Worm (Caenorhabditis elegans) whole organism, L4 larva: ENCODE results near the gene citk-2.

Source experiments
- F10B5.3 ChIP-seq: sonication (generic microtip); optimal IDR thresholded peaks from 2 replicates; lab custom pipeline; 2016; ENCODE audit warnings: mild to moderate bottlenecking, missing genetic modification characterization, missing compliant biosample characterization
- F37D6.2 ChIP-seq: sonication (generic microtip); optimal IDR thresholded peaks from 2 replicates; lab custom pipeline; 2016; ENCODE audit warnings: mild to moderate bottlenecking, missing genetic modification characterization, missing compliant biosample characterization
- T20F7.1 ChIP-seq: fragments of 200-800 bp; sonication (Bioruptor generic); optimal IDR thresholded peaks from 2 replicates; lab custom pipeline; 2018; ENCODE audit warnings: mild to moderate bottlenecking, missing genetic modification characterization, missing compliant biosample characterization
- Y5F2A.4 ChIP-seq: fragments of 200-800 bp; sonication (Bioruptor generic); optimal IDR thresholded peaks from 2 replicates; lab custom pipeline; 2018; ENCODE audit warnings: mild to moderate bottlenecking, missing genetic modification characterization, missing compliant biosample characterization
- ZK337.2 ChIP-seq: fragments of 200-800 bp; sonication (Bioruptor generic); IDR thresholded peaks from 2 replicates; pipeline ENCODE4 v1.3.6; 2022; ENCODE audit warnings: missing genetic modification reagents, missing genetic modification characterization, missing compliant biosample characterization
- ZK546.5 ChIP-seq, 2 experiments: sonication (generic microtip); optimal IDR thresholded peaks; 2 replicates each; lab custom pipeline; 2017; ENCODE audit warnings: missing biosample characterization in 2 of 2, missing genetic modification characterization in 2 of 2
- ama-1 ChIP-seq: fragments of 150-350 bp; optimal IDR thresholded peaks from 2 replicates; lab custom pipeline; 2014; ENCODE audit warnings: inconsistent platforms, mixed read lengths
- ceh-82 ChIP-seq: sonication (generic microtip); optimal IDR thresholded peaks from 2 replicates; lab custom pipeline; 2017; ENCODE audit warnings: missing biosample characterization, missing genetic modification characterization
- daf-16 ChIP-seq, 3 experiments: sonication (generic microtip); optimal IDR thresholded peaks; 2 replicates each; lab custom pipeline; 2016 to 2017; ENCODE audit warnings: missing genetic modification characterization in 3 of 3, missing genetic modification reagents in 3 of 3, mild to moderate bottlenecking in 2 of 3, missing compliant biosample characterization in 2 of 3, missing biosample characterization in 1 of 3, moderate library complexity in 1 of 3
- dmd-8 ChIP-seq: fragments of 200-800 bp; sonication (Bioruptor generic); IDR thresholded peaks from 2 replicates; pipeline ENCODE4 v1.3.6; 2022; ENCODE audit warnings: missing genetic modification characterization, missing compliant biosample characterization
- duxl-1 ChIP-seq: sonication (generic microtip); optimal IDR thresholded peaks from 2 replicates; lab custom pipeline; 2016; ENCODE audit warnings: mild to moderate bottlenecking, missing genetic modification characterization, moderate library complexity, missing compliant biosample characterization; ENCODE audit not compliant: poor library complexity
- dve-1 ChIP-seq: sonication (generic microtip); optimal IDR thresholded peaks from 2 replicates; lab custom pipeline; 2017; ENCODE audit warnings: antibody characterized with exemption, mild to moderate bottlenecking, missing genetic modification characterization, missing compliant biosample characterization; ENCODE audit not compliant: insufficient read depth
- egl-43 ChIP-seq: fragments of 200-800 bp; sonication (Bioruptor generic); IDR thresholded peaks from 2 replicates; pipeline ENCODE4 v1.3.6; 2022; ENCODE audit warnings: missing genetic modification reagents, missing genetic modification characterization, missing compliant biosample characterization
- fkh-10 ChIP-seq: fragments of 150-350 bp; optimal IDR thresholded peaks from 2 replicates; lab custom pipeline; 2014; ENCODE audit warnings: missing biosample characterization, missing genetic modification reagents, missing genetic modification characterization
- hif-1 ChIP-seq, 2 experiments: sonication (generic microtip); optimal IDR thresholded peaks; 2 replicates each; lab custom pipeline; 2016 to 2017; ENCODE audit warnings: missing compliant biosample characterization in 2 of 2, missing genetic modification characterization in 2 of 2, missing genetic modification reagents in 2 of 2, missing genotype in 2 of 2, mild to moderate bottlenecking in 1 of 2
- hlh-11 ChIP-seq: fragments of 200-800 bp; sonication (Bioruptor generic); optimal IDR thresholded peaks from 2 replicates; lab custom pipeline; 2018; ENCODE audit warnings: mild to moderate bottlenecking, missing genetic modification characterization, missing compliant biosample characterization
- lim-7 ChIP-seq: fragments of 200-800 bp; sonication (Bioruptor generic); IDR thresholded peaks from 2 replicates; pipeline ENCODE4 v1.3.6; 2022; ENCODE audit warnings: missing genetic modification characterization, missing compliant biosample characterization
- lsy-2 ChIP-seq, 2 experiments: fragments of 150-350 bp in 1 of 2; sonication (generic microtip) in 1 of 2; optimal IDR thresholded peaks; 2 replicates each; lab custom pipeline; 2014 to 2017; ENCODE audit warnings: missing biosample characterization in 2 of 2, missing genetic modification characterization in 2 of 2
- mdt-29 ChIP-seq: fragments of 200-800 bp; sonication (Bioruptor generic); IDR thresholded peaks from 2 replicates; pipeline ENCODE4 v1.3.6; 2022; ENCODE audit warnings: missing genetic modification reagents, missing genetic modification characterization, missing compliant biosample characterization
- nhr-102 ChIP-seq: sonication (generic microtip); optimal IDR thresholded peaks from 2 replicates; lab custom pipeline; 2016; ENCODE audit warnings: mild to moderate bottlenecking, missing genetic modification characterization, moderate library complexity, missing compliant biosample characterization
- nhr-25 ChIP-seq: sonication (generic microtip); optimal IDR thresholded peaks from 2 replicates; lab custom pipeline; 2017; ENCODE audit warnings: missing genetic modification characterization, mild to moderate bottlenecking, missing compliant biosample characterization, antibody characterized with exemption, moderate library complexity, borderline replicate concordance; ENCODE audit not compliant: insufficient read depth
- nhr-28 ChIP-seq: fragments of 150-350 bp; optimal IDR thresholded peaks from 2 replicates; lab custom pipeline; 2014; ENCODE audit warnings: missing biosample characterization, missing genetic modification characterization
- nhr-41 ChIP-seq: fragments of 200-800 bp; sonication (Bioruptor generic); IDR thresholded peaks from 2 replicates; pipeline ENCODE4 v1.3.6; 2022; ENCODE audit warnings: missing genetic modification reagents, missing genetic modification characterization, missing compliant biosample characterization
- nhr-48 ChIP-seq: sonication (generic microtip); optimal IDR thresholded peaks from 2 replicates; lab custom pipeline; 2016; ENCODE audit warnings: mild to moderate bottlenecking, missing genetic modification characterization, missing compliant biosample characterization
- nhr-76 ChIP-seq: fragments of 150-350 bp; optimal IDR thresholded peaks from 2 replicates; lab custom pipeline; 2014; ENCODE audit warnings: missing biosample characterization, missing genetic modification characterization
- php-3 ChIP-seq: fragments of 200-800 bp; sonication (Bioruptor generic); IDR thresholded peaks from 2 replicates; pipeline ENCODE4 v1.3.6; 2022; ENCODE audit warnings: missing genetic modification reagents, missing genetic modification characterization, missing compliant biosample characterization
- pqm-1 ChIP-seq: sonication (generic microtip); optimal IDR thresholded peaks from 2 replicates; lab custom pipeline; 2017; ENCODE audit warnings: missing biosample characterization, missing genetic modification characterization
- set-16 ChIP-seq: fragments of 200-800 bp; sonication (Bioruptor generic); IDR thresholded peaks from 2 replicates; pipeline ENCODE4 v1.3.6; 2022; ENCODE audit warnings: missing genetic modification reagents, missing genetic modification characterization, missing compliant biosample characterization
- snpc-4 ChIP-seq: fragments of 150-350 bp; optimal IDR thresholded peaks from 2 replicates; lab custom pipeline; 2014; ENCODE audit warnings: missing biosample characterization, missing genetic modification characterization
- tag-97 ChIP-seq: fragments of 200-800 bp; sonication (Bioruptor generic); IDR thresholded peaks from 2 replicates; pipeline ENCODE4 v1.3.6; 2022; ENCODE audit warnings: missing genetic modification characterization, missing compliant biosample characterization
- unc-130 ChIP-seq: sonication (generic microtip); optimal IDR thresholded peaks from 2 replicates; lab custom pipeline; 2016; ENCODE audit warnings: missing genetic modification reagents, missing genetic modification characterization, missing compliant biosample characterization
- unc-39 ChIP-seq: sonication (generic microtip); optimal IDR thresholded peaks from 2 replicates; lab custom pipeline; 2017; ENCODE audit warnings: missing biosample characterization, missing genetic modification characterization
- unc-62 ChIP-seq, 3 experiments: fragments of 150-350 bp in 1 of 3; sonication (generic microtip); optimal IDR thresholded peaks in 2 of 3; peaks in 1 of 3; 1 replicate in 1 of 3; 2 replicates in 2 of 3; lab custom pipeline; 2014 to 2017; ENCODE audit warnings: missing biosample characterization in 3 of 3, missing genetic modification characterization in 3 of 3, missing genetic modification reagents in 3 of 3, missing genotype in 1 of 3
- vab-7 ChIP-seq: fragments of 200-800 bp; sonication (Bioruptor generic); IDR thresholded peaks from 2 replicates; pipeline ENCODE4 v1.3.6; 2022; ENCODE audit warnings: missing genetic modification reagents, missing genetic modification characterization, missing compliant biosample characterization
- zag-1 ChIP-seq: fragments of 150-350 bp; optimal IDR thresholded peaks from 2 replicates; lab custom pipeline; 2014; ENCODE audit warnings: missing biosample characterization, missing genetic modification characterization
- zip-11 ChIP-seq: fragments of 200-800 bp; sonication (Bioruptor generic); IDR thresholded peaks from 2 replicates; pipeline ENCODE4 v1.3.6; 2022; ENCODE audit warnings: missing genetic modification characterization, missing compliant biosample characterization
- zip-2 ChIP-seq: fragments of 150-350 bp; optimal IDR thresholded peaks from 2 replicates; lab custom pipeline; 2014; ENCODE audit warnings: missing biosample characterization, missing genetic modification characterization
- ztf-11 ChIP-seq: fragments of 150-350 bp; optimal IDR thresholded peaks from 2 replicates; lab custom pipeline; 2014; ENCODE audit warnings: missing biosample characterization, missing genetic modification characterization

citk-2 gene

DNA sequence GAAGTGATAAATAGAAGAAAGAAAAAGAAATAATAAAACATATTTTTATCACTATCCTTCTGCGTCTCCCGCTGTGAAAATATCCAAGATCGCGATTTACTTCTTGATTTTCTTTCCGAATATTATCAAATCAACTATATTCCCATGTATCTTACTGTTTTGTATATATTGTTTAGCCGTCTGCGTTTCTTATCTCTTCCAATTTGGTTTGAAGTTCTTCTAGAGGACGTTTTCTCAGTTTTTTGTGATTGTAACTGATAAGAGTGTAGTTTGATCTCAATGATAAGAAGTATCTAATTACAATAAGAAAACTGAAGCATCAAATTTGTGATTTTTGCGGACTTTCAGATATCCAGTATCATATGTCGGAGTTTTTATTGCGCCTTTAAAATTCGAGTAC is 38.6 kb upstream of the citk-2 start (continued):
- no peak for TF ChIP-seq unc-62 (GFP tag; optimal IDR thresholded peaks at IDR 0.05 in 1 of 2; lab: Kevin White, UChicago)
- no peak for TF ChIP-seq unc-62 (tag; optimal IDR thresholded peaks at IDR 0.05; lab: Kevin White, UChicago)
- no peak for TF ChIP-seq nhr-76 (tag; lab: Kevin White, UChicago)
- no peak for TF ChIP-seq zip-2 (tag; lab: Kevin White, UChicago)

DNA sequence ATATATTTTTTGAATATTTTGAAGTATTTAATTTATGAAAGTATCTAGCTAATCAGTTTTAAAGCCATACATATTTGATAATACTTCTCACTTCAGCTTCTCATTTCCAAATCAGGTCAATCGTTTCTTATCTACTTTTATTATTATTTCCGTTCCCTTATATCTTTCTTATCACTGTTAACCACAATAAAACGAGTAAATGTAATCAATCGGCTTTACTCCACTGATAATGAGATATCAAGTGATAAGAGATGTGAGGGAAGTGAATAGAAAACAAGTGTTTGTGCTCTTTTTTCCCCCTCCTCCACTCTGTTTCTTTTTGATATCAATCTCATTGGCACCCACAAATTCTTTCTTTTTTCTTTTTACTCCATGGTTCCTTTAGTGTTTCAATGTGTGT is 32.7 kb upstream of the citk-2 start:
- TF ChIP-seq ceh-82, result no peak
- no peak for TF ChIP-seq nhr-102 (tag; lab: Kevin White, UChicago)
- no peak for TF ChIP-seq set-16
- no peak for TF ChIP-seq ZK337.2 (GFP tag; lab: Robert Waterston, UW)
- no peak for TF ChIP-seq unc-39 (tag; lab: Kevin White, UChicago)
- TF ChIP-seq dve-1, result peak; percentile 76
- TF ChIP-seq daf-16 (GFP tag; optimal IDR thresholded peaks at IDR 0.05; lab: Kevin White, UChicago), result no peak
- TF ChIP-seq daf-16 (tag; optimal IDR thresholded peaks at IDR 0.05; lab: Kevin White, UChicago), result peak; percentile 31
- peak; percentile 59 for TF ChIP-seq php-3 (GFP tag; lab: Robert Waterston, UW)
- no peak for TF ChIP-seq lsy-2 (tag; optimal IDR thresholded peaks at IDR 0.05; lab: Kevin White, UChicago)
- TF ChIP-seq Y5F2A.4 (GFP tag; lab: Kevin White, UChicago), result no peak
- no peak for TF ChIP-seq ama-1
- no peak for TF ChIP-seq nhr-41 (GFP tag; lab: Robert Waterston, UW)
- TF ChIP-seq nhr-28 (tag; lab: Kevin White, UChicago), result peak; percentile 15
- TF ChIP-seq pqm-1 (tag; lab: Kevin White, UChicago), result peak; percentile 14
- no peak for TF ChIP-seq hif-1 (tag; optimal IDR thresholded peaks at IDR 0.05; lab: Kevin White, UChicago)
- TF ChIP-seq T20F7.1, result no peak
- TF ChIP-seq hlh-11 (tag; lab: Kevin White, UChicago), result peak; percentile 14

DNA sequence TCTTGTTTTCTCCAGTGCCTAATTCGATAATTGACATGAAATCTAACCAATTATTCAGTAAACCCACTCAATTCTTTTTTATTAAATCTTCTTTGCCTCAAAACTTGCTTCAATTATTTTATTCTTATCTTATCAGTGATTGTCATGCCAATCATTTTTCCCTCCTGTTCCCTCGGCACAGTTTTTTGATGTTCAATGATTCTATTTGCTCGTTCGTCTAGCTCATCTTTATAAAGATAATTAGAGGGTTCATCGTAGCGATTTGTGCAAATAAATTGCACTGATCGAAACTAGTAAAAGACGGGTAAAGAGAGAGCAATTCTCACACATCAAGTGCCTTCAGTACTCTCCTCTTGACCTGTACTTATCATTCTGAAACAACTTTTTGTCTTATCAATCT is 31.7 kb upstream of the citk-2 start:
- TF ChIP-seq pqm-1 (tag; lab: Kevin White, UChicago), result peak; percentile 68
- no peak for TF ChIP-seq vab-7
- peak; percentile 20 for TF ChIP-seq hlh-11 (tag; lab: Kevin White, UChicago)
- TF ChIP-seq fkh-10, result no peak
- no peak for TF ChIP-seq hif-1 (tag; optimal IDR thresholded peaks at IDR 0.05; lab: Kevin White, UChicago)
- no peak for TF ChIP-seq zip-11 (GFP tag; lab: Robert Waterston, UW)

DNA sequence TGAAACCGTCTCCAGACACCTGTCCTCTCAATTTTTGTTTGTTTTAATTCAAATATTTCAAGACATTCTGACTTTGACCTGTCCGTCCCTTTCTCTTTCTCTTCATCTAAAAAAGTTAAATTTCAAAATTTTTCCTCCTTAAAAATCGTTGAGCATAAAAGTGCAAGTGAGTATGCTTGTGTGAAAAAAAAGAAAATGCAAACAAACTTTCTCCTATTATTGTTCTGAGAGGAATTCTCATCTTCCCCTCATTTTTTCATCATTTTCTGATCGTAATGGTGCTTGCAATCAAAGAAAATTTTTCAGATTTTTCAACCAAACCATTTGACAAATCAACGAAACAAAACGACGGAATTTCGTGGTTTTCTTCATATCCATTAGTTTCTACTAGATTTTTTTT is 30.5 kb upstream of the citk-2 start, which contains the start of gene shc-2:
TSS of gene shc-2 (plus strand) at position 301 of the 400 bp plus-strand sequence.
- TF ChIP-seq daf-16 (GFP tag; optimal IDR thresholded peaks at IDR 0.05; lab: Kevin White, UChicago), result no peak
- TF ChIP-seq daf-16 (tag; optimal IDR thresholded peaks at IDR 0.05; lab: Kevin White, UChicago), result no peak
- no peak for TF ChIP-seq ZK546.5 (tag; optimal IDR thresholded peaks at IDR 0.05; lab: Kevin White, UChicago)
- no peak for TF ChIP-seq dmd-8
- TF ChIP-seq vab-7, result no peak
- TF ChIP-seq T20F7.1, result no peak
- no peak for TF ChIP-seq nhr-25 (tag; lab: Kevin White, UChicago)
- no peak for TF ChIP-seq mdt-29 (GFP tag; lab: Robert Waterston, UW)
- no peak for TF ChIP-seq snpc-4 (tag; lab: Kevin White, UChicago)
- TF ChIP-seq lim-7 (GFP tag; lab: Robert Waterston, UW), result no peak
- no peak for TF ChIP-seq nhr-48 (tag; lab: Kevin White, UChicago)
- no peak for TF ChIP-seq egl-43 (GFP tag; lab: Robert Waterston, UW)
- TF ChIP-seq F10B5.3 (tag; lab: Kevin White, UChicago), result no peak
- TF ChIP-seq unc-130 (GFP tag; lab: Kevin White, UChicago), result no peak
- TF ChIP-seq F37D6.2, result no peak
- no peak for TF ChIP-seq tag-97 (GFP tag; lab: Robert Waterston, UW)
- no peak for TF ChIP-seq zag-1 (tag; lab: Kevin White, UChicago)
- TF ChIP-seq duxl-1, result no peak
- no peak for TF ChIP-seq php-3 (GFP tag; lab: Robert Waterston, UW)
- TF ChIP-seq ztf-11 (tag; lab: Kevin White, UChicago), result no peak
